Worm (Caenorhabditis elegans): Measurements from ENCODE around the gene T10C6.7.

Gene T10C6.7

ce11 chrV:16036166-16036565, 4.7 kb upstream of the T10C6.7 start, which contains the start of gene T10C6.10:
Gene T10C6.10, plus strand, starts transcription at chrV:16036413.
- TF ChIP-seq madf-9 (GFP tag; conservative IDR thresholded peaks at IDR 0.05) (no peak), pqm-1 (tag; optimal IDR thresholded peaks at IDR 0.05) (no peak), ceh-62 (tag; optimal IDR thresholded peaks at IDR 0.05) (no peak), lin-39 (tag; optimal IDR thresholded peaks at IDR 0.05) (no peak), tra-1 (GFP tag; IDR thresholded peaks at IDR 0.05) (no peak), mep-1 (tag; optimal IDR thresholded peaks at IDR 0.05) (no peak), nhr-77 (tag; optimal IDR thresholded peaks at IDR 0.05) (no peak), aly-2 (tag; optimal IDR thresholded peaks at IDR 0.05) (no peak), nhr-111 (GFP tag; optimal IDR thresholded peaks at IDR 0.05) (no peak), pha-4 (GFP tag; IDR thresholded peaks at IDR 0.05) (no peak), pha-4 (tag; optimal IDR thresholded peaks at IDR 0.05) (no peak), aha-1 (tag) (no peak), R02D3.7 (tag; optimal IDR thresholded peaks at IDR 0.05) (no peak), nhr-48 (tag; optimal IDR thresholded peaks at IDR 0.05) (no peak), mxl-3 (GFP tag; optimal IDR thresholded peaks at IDR 0.05) (no peak), nhr-76 (tag; optimal IDR thresholded peaks at IDR 0.05) (no peak), ZK337.2 (GFP tag; IDR thresholded peaks at IDR 0.05) (no peak), tag-97 (GFP tag; IDR thresholded peaks at IDR 0.05) (no peak), spr-1 (tag; optimal IDR thresholded peaks at IDR 0.05) (no peak)

ce11 chrV:16033491-16033890, 2.0 kb upstream of the T10C6.7 start:
- TF ChIP-seq set-16 (GFP tag; IDR thresholded peaks at IDR 0.05) (peak; percentile 54), fkh-10 (GFP tag; optimal IDR thresholded peaks at IDR 0.05) (no peak)

ce11 chrV:16032761-16033160, 1.2 kb upstream of the T10C6.7 start, which contains the start of gene T10C6.16:
Gene T10C6.16, minus strand, starts transcription at chrV:16033005.
- TF ChIP-seq mes-2 (tag; optimal IDR thresholded peaks at IDR 0.05; ENCODE audit: poor library complexity, severe bottlenecking) (no peak), dve-1 (tag; optimal IDR thresholded peaks at IDR 0.05; ENCODE audit: insufficient read depth) (no peak), skn-1 (tag; optimal IDR thresholded peaks at IDR 0.05) (no peak), snpc-1.2 (GFP tag; IDR thresholded peaks at IDR 0.05) (0 out of 2 replicates have a peak, but pooled peaks have one; percentile 8), cey-2 (tag; optimal IDR thresholded peaks at IDR 0.05; ENCODE audit: borderline replicate concordance, insufficient read depth) (no peak), aha-1 (tag) (peak; percentile 79), unc-62 (GFP tag; optimal IDR thresholded peaks at IDR 0.05 in 1 of 2) (peak in 1 of 2 experiments; percentile 97), unc-62 (tag; optimal IDR thresholded peaks at IDR 0.05) (no peak), saeg-2 (GFP tag; IDR thresholded peaks at IDR 0.05) (no peak)

ce11 chrV:16029237-16029636, 2.3 kb downstream of the T10C6.7 start:
- TF ChIP-seq cey-2 (tag; optimal IDR thresholded peaks at IDR 0.05; ENCODE audit: borderline replicate concordance, insufficient read depth) = no peak
- TF ChIP-seq Y48G9A.11 (GFP tag; IDR thresholded peaks at IDR 0.05) = no peak
- TF ChIP-seq nhr-41 (GFP tag; IDR thresholded peaks at IDR 0.05) = no peak
- TF ChIP-seq ZK337.2 (GFP tag; IDR thresholded peaks at IDR 0.05) = no peak
- no peak for TF ChIP-seq madf-5 (GFP tag; IDR thresholded peaks at IDR 0.05)
- TF ChIP-seq mxl-3 (GFP tag; optimal IDR thresholded peaks at IDR 0.05) = no peak
- no peak for TF ChIP-seq unc-39 (tag; optimal IDR thresholded peaks at IDR 0.05)
- TF ChIP-seq fkh-10 (GFP tag; optimal IDR thresholded peaks at IDR 0.05) = no peak
- no peak for TF ChIP-seq nhr-28 (tag; optimal IDR thresholded peaks at IDR 0.05)
- TF ChIP-seq aly-2 (tag; optimal IDR thresholded peaks at IDR 0.05) = no peak
- no peak for TF ChIP-seq ama-1 (optimal IDR thresholded peaks at IDR 0.05)
- no peak for TF ChIP-seq dpl-1 (GFP tag; optimal IDR thresholded peaks at IDR 0.05)
- no peak for TF ChIP-seq dve-1 (tag; optimal IDR thresholded peaks at IDR 0.05; ENCODE audit: insufficient read depth)

All from whole organism, L4 larva.